Fruit fly (Drosophila melanogaster) whole organism, embryonic: ENCODE data around the gene Idh3g.
A peak's percentile ranks its signal among the peaks of the same experiment; 100 is the strongest.

Experiments
- Abd-B ChIP-seq: fragments of 200-800 bp; sonication (Bioruptor generic); optimal IDR thresholded peaks from 2 replicates; lab custom pipeline; 2018; ENCODE audit warnings: missing biosample characterization, mild to moderate bottlenecking, missing genetic modification characterization, moderate library complexity
- Antp ChIP-seq: fragments of 200-800 bp; sonication (Bioruptor generic); optimal IDR thresholded peaks from 3 replicates; lab custom pipeline; 2016; ENCODE audit warnings: missing biosample characterization, missing genetic modification characterization
- Bgb ChIP-seq: fragments of 200-800 bp; sonication (Bioruptor generic); IDR thresholded peaks from 2 replicates; pipeline ENCODE4 v1.3.6; 2022; ENCODE audit warnings: missing biosample characterization, missing genetic modification characterization; ENCODE audit not compliant: partially characterized antibody
- CG10209 ChIP-seq: fragments of 200-800 bp; sonication (Bioruptor generic); optimal IDR thresholded peaks from 3 replicates; lab custom pipeline; 2017; ENCODE audit warnings: missing biosample characterization, mild to moderate bottlenecking, missing genetic modification characterization, missing genetic modification reagents
- CG10267 ChIP-seq: fragments of 200-800 bp; sonication (Bioruptor generic); optimal IDR thresholded peaks from 2 replicates; lab custom pipeline; 2018; ENCODE audit warnings: missing biosample characterization, mild to moderate bottlenecking, missing genetic modification characterization, moderate library complexity
- CG12744 ChIP-seq: fragments of 200-800 bp; sonication (Bioruptor generic); optimal IDR thresholded peaks from 2 replicates; lab custom pipeline; 2016; ENCODE audit warnings: missing biosample characterization, missing genetic modification characterization
- CG13123 ChIP-seq: fragments of 200-800 bp; sonication (Bioruptor generic); optimal IDR thresholded peaks from 2 replicates; lab custom pipeline; 2016; ENCODE audit warnings: missing biosample characterization, missing genetic modification characterization
- CG13624 ChIP-seq: fragments of 200-800 bp; sonication (Bioruptor generic); optimal IDR thresholded peaks from 2 replicates; lab custom pipeline; 2016; ENCODE audit warnings: missing biosample characterization, missing genetic modification characterization
- CG15073 ChIP-seq: fragments of 200-800 bp; sonication (Bioruptor generic); optimal IDR thresholded peaks from 2 replicates; lab custom pipeline; 2016; ENCODE audit warnings: missing biosample characterization, missing genetic modification characterization
- CG1529 ChIP-seq: fragments of 200-800 bp; sonication (Bioruptor generic); optimal IDR thresholded peaks from 3 replicates; lab custom pipeline; 2018; ENCODE audit warnings: missing biosample characterization, missing genetic modification characterization
- CG17186 ChIP-seq: fragments of 200-800 bp; sonication (Bioruptor generic); optimal IDR thresholded peaks from 3 replicates; lab custom pipeline; 2017; ENCODE audit warnings: missing biosample characterization, missing genetic modification reagents, missing genetic modification characterization
- CG7271 ChIP-seq: fragments of 200-800 bp; sonication (Bioruptor generic); optimal IDR thresholded peaks from 2 replicates; lab custom pipeline; 2018; ENCODE audit warnings: missing biosample characterization, mild to moderate bottlenecking, missing genetic modification characterization, moderate library complexity
- CG7987 ChIP-seq: fragments of 200-800 bp; sonication (Bioruptor generic); optimal IDR thresholded peaks from 2 replicates; lab custom pipeline; 2018; ENCODE audit warnings: missing biosample characterization, mild to moderate bottlenecking, missing genetic modification characterization, moderate library complexity
- CHES-1-like ChIP-seq: fragments of 200-800 bp; sonication (Bioruptor generic); optimal IDR thresholded peaks from 2 replicates; lab custom pipeline; 2016; ENCODE audit warnings: missing biosample characterization, missing genetic modification characterization
- Deaf1 ChIP-seq: fragments of 200-800 bp; optimal IDR thresholded peaks from 3 replicates; lab custom pipeline; 2019; ENCODE audit warnings: missing biosample characterization, mild to moderate bottlenecking, missing genetic modification characterization, moderate library complexity
- Dp ChIP-seq: fragments of 200-800 bp; sonication (Bioruptor generic); optimal IDR thresholded peaks from 2 replicates; lab custom pipeline; 2018; ENCODE audit warnings: missing biosample characterization, mild to moderate bottlenecking, missing genetic modification characterization, moderate library complexity
- Ets97D ChIP-seq: fragments of 200-800 bp; sonication (Bioruptor generic); optimal IDR thresholded peaks from 3 replicates; lab custom pipeline; 2016; ENCODE audit warnings: missing biosample characterization, missing genetic modification characterization
- Hmr ChIP-seq: fragments of 200-800 bp; sonication (Bioruptor generic); optimal IDR thresholded peaks from 3 replicates; lab custom pipeline; 2017; ENCODE audit warnings: mild to moderate bottlenecking, missing biosample characterization, missing genetic modification reagents, missing genetic modification characterization
- MBD-R2 ChIP-seq: fragments of 200-800 bp; sonication (Bioruptor generic); IDR thresholded peaks from 2 replicates; pipeline ENCODE4 v1.3.6; 2022; ENCODE audit warnings: missing biosample characterization, missing genetic modification characterization
- Mes4 ChIP-seq: fragments of 200-800 bp; sonication (Bioruptor generic); optimal IDR thresholded peaks from 2 replicates; lab custom pipeline; 2016; ENCODE audit warnings: missing biosample characterization, missing genetic modification characterization
- Oaz ChIP-seq: fragments of 200-800 bp; sonication (Bioruptor generic); IDR thresholded peaks from 2 replicates; pipeline ENCODE4 v1.3.6; 2022; ENCODE audit warnings: missing biosample characterization, missing genetic modification characterization
- Pdp1 ChIP-seq, 2 experiments: fragments of 200-800 bp; sonication (Bioruptor generic); optimal IDR thresholded peaks; 3 replicates each; lab custom pipeline; 2016; ENCODE audit warnings: missing biosample characterization in 2 of 2, missing genetic modification characterization in 2 of 2, mild to moderate bottlenecking in 1 of 2, moderate library complexity in 1 of 2
- Side ChIP-seq: fragments of 200-800 bp; sonication (Bioruptor generic); optimal IDR thresholded peaks from 2 replicates; lab custom pipeline; 2016; ENCODE audit warnings: missing biosample characterization, missing genetic modification characterization
- Sry-β ChIP-seq: fragments of 200-800 bp; sonication (Bioruptor generic); optimal IDR thresholded peaks from 2 replicates; lab custom pipeline; 2018; ENCODE audit warnings: missing biosample characterization, mild to moderate bottlenecking, missing genetic modification characterization, moderate library complexity
- bigmax ChIP-seq: fragments of 200-800 bp; sonication (Bioruptor generic); optimal IDR thresholded peaks from 2 replicates; lab custom pipeline; 2018; ENCODE audit warnings: missing biosample characterization, mild to moderate bottlenecking, missing genetic modification characterization
- chinmo ChIP-seq: fragments of 200-800 bp; sonication (Bioruptor generic); IDR thresholded peaks from 4 replicates; pipeline ENCODE4 v1.3.6; 2022; ENCODE audit warnings: missing biosample characterization, missing genetic modification characterization; ENCODE audit not compliant: partially characterized antibody
- ci ChIP-seq: fragments of 200-800 bp; sonication (Bioruptor generic); IDR thresholded peaks from 3 replicates; pipeline ENCODE4 v1.3.6; 2022; ENCODE audit warnings: missing biosample characterization, missing genetic modification characterization
- crp ChIP-seq, 2 experiments: fragments of 200-800 bp; sonication (Bioruptor generic); optimal IDR thresholded peaks; 2 replicates in 1 of 2; 3 replicates in 1 of 2; lab custom pipeline; 2017; ENCODE audit warnings: missing biosample characterization in 2 of 2, missing genetic modification characterization in 2 of 2, mild to moderate bottlenecking in 1 of 2, moderate library complexity in 1 of 2
- danr ChIP-seq: fragments of 200-800 bp; sonication (Bioruptor generic); IDR thresholded peaks from 2 replicates; pipeline ENCODE4 v1.3.6; 2022; ENCODE audit warnings: missing biosample characterization, missing genetic modification characterization
- eve ChIP-seq, 2 experiments: fragments of >200 bp; optimal IDR thresholded peaks; 2 replicates each; lab custom pipeline; 2017; ENCODE audit warnings: missing biosample characterization in 2 of 2, missing genetic modification characterization in 2 of 2
- gfzf ChIP-seq: fragments of 200-800 bp; sonication (Bioruptor generic); optimal IDR thresholded peaks from 2 replicates; lab custom pipeline; 2016; ENCODE audit warnings: missing biosample characterization, mild to moderate bottlenecking, missing genetic modification characterization, moderate library complexity
- gro ChIP-seq: fragments of 200-800 bp; sonication (Bioruptor generic); optimal IDR thresholded peaks from 2 replicates; lab custom pipeline; 2016; ENCODE audit warnings: missing biosample characterization, missing genetic modification characterization
- hkb ChIP-seq, 2 experiments: fragments of 200-800 bp in 1 of 2; fragments of >200 bp in 1 of 2; sonication (Bioruptor generic) in 1 of 2; IDR thresholded peaks in 1 of 2; optimal IDR thresholded peaks in 1 of 2; 2 replicates each; pipeline versions ENCODE4 v1.3.6 to Lab custom; 2017 to 2022; ENCODE audit warnings: missing biosample characterization in 1 of 2, missing genetic modification characterization in 1 of 2
- ind ChIP-seq: fragments of 200-800 bp; sonication (Bioruptor generic); optimal IDR thresholded peaks from 3 replicates; lab custom pipeline; 2016; ENCODE audit warnings: missing biosample characterization, missing genetic modification characterization
- knrl ChIP-seq: fragments of 200-800 bp; sonication (Bioruptor generic); IDR thresholded peaks from 3 replicates; pipeline ENCODE4 v1.3.6; 2022; ENCODE audit warnings: missing biosample characterization, missing genetic modification characterization; ENCODE audit not compliant: partially characterized antibody
- lab ChIP-seq: fragments of 200-800 bp; sonication (Bioruptor generic); optimal IDR thresholded peaks from 3 replicates; lab custom pipeline; 2017; ENCODE audit warnings: missing biosample characterization, missing genetic modification characterization, mild to moderate bottlenecking, moderate library complexity, missing genetic modification reagents
- pan ChIP-seq, 4 experiments: fragments of >200 bp in 3 of 4; fragments of 200-800 bp in 1 of 4; sonication (Bioruptor generic) in 1 of 4; optimal IDR thresholded peaks in 3 of 4; IDR thresholded peaks in 1 of 4; 2 replicates each; pipeline versions ENCODE4 v1.3.6 to Lab custom; 2017 to 2022; ENCODE audit warnings: missing biosample characterization in 2 of 4, missing genetic modification characterization in 2 of 4, mixed read lengths in 1 of 4
- phol ChIP-seq: fragments of 200-800 bp; sonication (Bioruptor generic); optimal IDR thresholded peaks from 3 replicates; lab custom pipeline; 2018; ENCODE audit warnings: missing biosample characterization, mild to moderate bottlenecking, missing genetic modification characterization, moderate library complexity
- pzg ChIP-seq: fragments of 200-800 bp; sonication (Bioruptor generic); optimal IDR thresholded peaks from 3 replicates; lab custom pipeline; 2018; ENCODE audit warnings: missing biosample characterization, mild to moderate bottlenecking, missing genetic modification characterization, moderate library complexity
- sc ChIP-seq, 3 experiments: fragments of >200 bp in 2 of 3; fragments of 200-800 bp in 1 of 3; sonication (Bioruptor generic) in 1 of 3; optimal IDR thresholded peaks; 2 replicates in 2 of 3; 3 replicates in 1 of 3; lab custom pipeline; 2017; ENCODE audit warnings: mild to moderate bottlenecking in 1 of 3, missing biosample characterization in 1 of 3, missing genetic modification characterization in 1 of 3, missing genetic modification reagents in 1 of 3
- so ChIP-seq: fragments of 200-800 bp; sonication (Bioruptor generic); IDR thresholded peaks from 3 replicates; pipeline ENCODE4 v1.3.6; 2022; ENCODE audit warnings: missing biosample characterization, missing genetic modification characterization
- sr ChIP-seq: fragments of 200-800 bp; sonication (Bioruptor generic); IDR thresholded peaks from 3 replicates; pipeline ENCODE4 v1.3.6; 2022; ENCODE audit warnings: missing biosample characterization, missing genetic modification characterization
- trem ChIP-seq: fragments of 200-800 bp; optimal IDR thresholded peaks from 3 replicates; lab custom pipeline; 2019; ENCODE audit warnings: missing biosample characterization, mild to moderate bottlenecking, missing genetic modification characterization, moderate library complexity
- tup ChIP-seq: fragments of 200-800 bp; sonication (Bioruptor generic); optimal IDR thresholded peaks from 2 replicates; lab custom pipeline; 2016; ENCODE audit warnings: missing biosample characterization, mild to moderate bottlenecking, missing genetic modification characterization, moderate library complexity

Idh3g gene

dm6 chr3R:25662358-25662757 is 18.3 kb upstream of the Idh3g start (continued):
- TF ChIP-seq CG7271 (tag; lab: Kevin White, UChicago) (no peak), Side (no peak), Oaz (GFP tag; lab: Robert Waterston, UW) (no peak), lab (no peak), CHES-1-like (GFP tag; lab: Kevin White, UChicago) (no peak), sr (no peak), pan (optimal IDR thresholded peaks at IDR 0.05; lab: Kevin White, UChicago) (no peak), pan (GFP tag; optimal IDR thresholded peaks at IDR 0.05 in 1 of 2, IDR thresholded peaks at IDR 0.05 in 1 of 2) (peak in 1 of 2 experiments; percentile 29), so (GFP tag; lab: Robert Waterston, UW) (0 out of 3 replicates have a peak, but pooled peaks have one; percentile 20), Mes4 (GFP tag; lab: Kevin White, UChicago) (peak; percentile 15), gro (GFP tag; lab: Kevin White, UChicago) (no peak), ind (GFP tag; lab: Kevin White, UChicago) (peak; percentile 10), CG15073 (GFP tag; lab: Kevin White, UChicago) (peak; percentile 5), hkb (optimal IDR thresholded peaks at IDR 0.05; lab: Kevin White, UChicago) (no peak), hkb (GFP tag; IDR thresholded peaks at IDR 0.05; lab: Robert Waterston, UW) (0 out of 2 replicates have a peak, but pooled peaks have one; percentile 11), bigmax (no peak), CG1529 (GFP tag; lab: Kevin White, UChicago) (no peak)
- TF ChIP-seq, all 482 proteins: peak for 22

DNA sequence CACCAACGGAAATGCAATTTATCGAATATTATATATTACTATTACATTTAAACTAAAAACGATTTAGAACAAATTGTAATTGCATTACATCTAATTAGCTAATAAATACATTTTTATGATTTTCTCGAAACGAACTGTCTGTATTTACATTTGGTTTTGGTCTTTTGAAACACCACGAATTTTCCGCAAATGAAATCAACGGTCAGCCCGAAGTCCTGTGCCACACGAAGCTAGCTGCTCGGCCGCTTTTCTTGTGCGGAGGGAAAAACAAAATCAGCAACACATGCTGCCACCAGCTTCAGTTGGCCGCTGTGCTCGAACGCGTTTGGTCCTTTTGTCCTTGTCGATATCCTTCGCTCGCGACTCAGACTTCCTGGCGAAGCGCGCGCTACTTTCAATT is 15.1 kb upstream of the Idh3g start, which contains the start of gene Lgr3:
Lgr3 (plus strand) TSS at position 301 of the 400 bp plus-strand sequence.
- TF ChIP-seq trem (tag; lab: Kevin White, UChicago) = no peak
- peak; percentile 81 for TF ChIP-seq Deaf1 (tag; lab: Kevin White, UChicago)

DNA sequence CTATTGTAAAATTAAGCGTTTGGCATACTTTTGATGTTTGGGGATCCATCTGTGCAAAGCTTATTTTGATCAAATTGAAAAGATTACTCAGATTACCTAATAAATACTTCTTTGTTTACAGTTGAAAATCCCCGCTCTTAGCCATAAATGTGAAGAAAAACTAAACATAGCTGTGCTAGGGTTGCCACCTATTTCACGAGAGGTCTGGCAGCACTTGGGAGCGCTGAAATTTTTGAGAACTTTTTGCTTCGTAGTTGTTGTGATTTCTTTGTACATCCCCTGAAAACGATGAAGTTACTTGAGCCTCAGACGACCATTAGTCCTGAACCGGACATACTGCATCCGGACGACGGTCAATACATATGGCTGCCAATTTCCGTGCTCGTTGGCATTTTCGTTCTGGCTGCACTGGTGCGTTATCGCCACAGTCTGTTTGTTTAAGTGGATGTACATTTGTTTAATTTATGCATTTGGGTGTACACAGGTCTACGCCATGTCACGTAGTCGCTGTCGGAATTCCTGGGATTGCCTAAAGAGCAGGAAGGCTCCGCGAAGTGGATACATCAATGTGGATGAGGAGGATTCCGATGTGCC is 2.1 kb upstream of the Idh3g start, which contains the start of the genes CG4730 and CG5039:
CG4730 (minus strand) TSS at position 194 of the 594 bp plus-strand sequence.
CG5039 (plus strand) TSS at position 195 of the 594 bp plus-strand sequence.
- 0 out of 3 replicates have a peak, but pooled peaks have one; percentile 16 for TF ChIP-seq knrl (GFP tag; lab: Robert Waterston, UW)
- TF ChIP-seq ci (GFP tag; lab: Robert Waterston, UW) = no peak
- TF ChIP-seq CG13624 = peak; percentile 7
- TF ChIP-seq chinmo (GFP tag; lab: Robert Waterston, UW) = 0 out of 4 replicates have a peak, but pooled peaks have one; percentile 10
- 0 out of 2 replicates have a peak, but pooled peaks have one; percentile 6 for TF ChIP-seq danr (GFP tag; lab: Robert Waterston, UW)
- TF ChIP-seq Bgb = peak; percentile 31; the same call in 1 of the 2 replicates
- TF ChIP-seq CG7987 (GFP tag; lab: Kevin White, UChicago) = peak; percentile 5
- no peak for TF ChIP-seq tup
- TF ChIP-seq pzg (GFP tag; lab: Kevin White, UChicago) = peak; percentile 74
- TF ChIP-seq CG10209 = no peak
- peak; percentile 37 for TF ChIP-seq phol (tag; lab: Kevin White, UChicago)
- no peak for TF ChIP-seq Hmr
- no peak for TF ChIP-seq Antp (GFP tag; lab: Kevin White, UChicago)
- peak in 1 of 2 experiments; percentile 67 for TF ChIP-seq Pdp1 (GFP tag; optimal IDR thresholded peaks at IDR 0.05; lab: Kevin White, UChicago)
- peak; percentile 62 for TF ChIP-seq Dp (GFP tag; lab: Kevin White, UChicago)
- peak; percentile 2 for TF ChIP-seq CG10267
- peak; percentile 37 for TF ChIP-seq CG17186
- TF ChIP-seq sc (optimal IDR thresholded peaks at IDR 0.05; lab: Kevin White, UChicago) = no peak
- no peak for TF ChIP-seq sc (GFP tag; optimal IDR thresholded peaks at IDR 0.05; lab: Kevin White, UChicago)
- peak; percentile 88 for TF ChIP-seq MBD-R2 (GFP tag; lab: Robert Waterston, UW)
- TF ChIP-seq eve (GFP tag; optimal IDR thresholded peaks at IDR 0.05; lab: Kevin White, UChicago) = no peak
- TF ChIP-seq crp (GFP tag; optimal IDR thresholded peaks at IDR 0.05; lab: Kevin White, UChicago) = peak in 1 of 2 experiments; percentile 41
- TF ChIP-seq Ets97D (GFP tag; lab: Kevin White, UChicago) = peak; percentile 45
- peak; percentile 2 for TF ChIP-seq Sry-β (GFP tag; lab: Kevin White, UChicago)
- TF ChIP-seq Abd-B = peak; percentile 65
- peak; percentile 31 for TF ChIP-seq gfzf (GFP tag; lab: Kevin White, UChicago)
- no peak for TF ChIP-seq CG12744 (GFP tag; lab: Kevin White, UChicago)
- no peak for TF ChIP-seq CG13123 (GFP tag; lab: Kevin White, UChicago)
